Worm (Caenorhabditis elegans): ENCODE results near the gene best-13.

Gene best-13

ce11 chrIV:9873837-9874236 lies 29.9 kb upstream of the best-13 start (continued):
- TF ChIP-seq nhr-20 (tag; optimal IDR thresholded peaks at IDR 0.05) (peak; percentile 78), nhr-71 (tag; optimal IDR thresholded peaks at IDR 0.05) (peak; percentile 70), zip-4 (GFP tag; optimal IDR thresholded peaks at IDR 0.05) (no peak), unc-62 (GFP tag; optimal IDR thresholded peaks at IDR 0.05) (no peak), jun-1 (tag; optimal IDR thresholded peaks at IDR 0.05) (no peak), alr-1 (tag; optimal IDR thresholded peaks at IDR 0.05; ENCODE audit: borderline replicate concordance) (no peak), aly-2 (tag; optimal IDR thresholded peaks at IDR 0.05) (no peak), dsc-1 (tag; optimal IDR thresholded peaks at IDR 0.05) (peak; percentile 7), lin-39 (tag; optimal IDR thresholded peaks at IDR 0.05) (no peak), fos-1 (tag; optimal IDR thresholded peaks at IDR 0.05) (no peak), aha-1 (tag; optimal IDR thresholded peaks at IDR 0.05) (no peak), tlp-1 (tag; optimal IDR thresholded peaks at IDR 0.05) (no peak), hlh-17 (GFP tag; optimal IDR thresholded peaks at IDR 0.05; ENCODE audit: borderline replicate concordance) (no peak), ztf-11 (tag; optimal IDR thresholded peaks at IDR 0.05) (no peak), nhr-76 (tag; optimal IDR thresholded peaks at IDR 0.05) (no peak), xbp-1 (tag; optimal IDR thresholded peaks at IDR 0.05) (peak; percentile 32), unc-30 (tag; optimal IDR thresholded peaks at IDR 0.05) (no peak), lsy-2 (tag; optimal IDR thresholded peaks at IDR 0.05) (peak; percentile 52 to 66), C16A3.4 (tag; optimal IDR thresholded peaks at IDR 0.05) (no peak), lin-14 (GFP tag; optimal IDR thresholded peaks at IDR 0.05) (peak; percentile 86), nhr-90 (tag; optimal IDR thresholded peaks at IDR 0.05; ENCODE audit: poor library complexity) (no peak), ces-1 (GFP tag; optimal IDR thresholded peaks at IDR 0.05) (no peak), nhr-12 (tag; optimal IDR thresholded peaks at IDR 0.05) (no peak), mdl-1 (tag; optimal IDR thresholded peaks at IDR 0.05) (peak in 1 of 2 experiments; percentile 54), egl-27 (tag; optimal IDR thresholded peaks at IDR 0.05) (no peak), skn-1 (tag; optimal IDR thresholded peaks at IDR 0.05) (no peak), sptf-1 (tag; optimal IDR thresholded peaks at IDR 0.05) (no peak), nhr-77 (tag; optimal IDR thresholded peaks at IDR 0.05) (no peak), dpl-1 (GFP tag; optimal IDR thresholded peaks at IDR 0.05) (peak in 2 of 3 experiments; percentile 10 to 38), pax-3 (tag; optimal IDR thresholded peaks at IDR 0.05) (no peak), snu-23 (GFP tag; optimal IDR thresholded peaks at IDR 0.05) (peak; percentile 73), ceh-63 (GFP tag; optimal IDR thresholded peaks at IDR 0.05) (no peak), ama-1 (optimal IDR thresholded peaks at IDR 0.05) (no peak), nhr-11 (tag; optimal IDR thresholded peaks at IDR 0.05) (no peak), hpl-2 (GFP tag; optimal IDR thresholded peaks at IDR 0.05) (no peak), lin-15B (tag; optimal IDR thresholded peaks at IDR 0.05) (no peak), nhr-84 (tag; optimal IDR thresholded peaks at IDR 0.05) (no peak), sup-37 (GFP tag; optimal IDR thresholded peaks at IDR 0.05) (no peak), nhr-237 (tag; optimal IDR thresholded peaks at IDR 0.05) (no peak), hlh-4 (tag; optimal IDR thresholded peaks at IDR 0.05) (no peak), ceh-90 (tag; optimal IDR thresholded peaks at IDR 0.05) (no peak), unc-98 (GFP tag; IDR thresholded peaks at IDR 0.05) (no peak), nhr-28 (tag; optimal IDR thresholded peaks at IDR 0.05) (no peak), zag-1 (tag; optimal IDR thresholded peaks at IDR 0.05) (no peak), fkh-4 (tag; optimal IDR thresholded peaks at IDR 0.05; ENCODE audit: borderline replicate concordance) (no peak), mep-1 (tag; optimal IDR thresholded peaks at IDR 0.05) (peak; percentile 63)

All from whole organism, L1 larva.